Worm (Caenorhabditis elegans) whole organism, young adult: ENCODE results near the gene C28H8.3.
A peak's percentile ranks its signal among the peaks of the same experiment; 100 is the strongest.

Experiments used
- C17E4.6 ChIP-seq: fragments of 200-800 bp; sonication (Bioruptor generic); IDR thresholded peaks from 2 replicates; pipeline ENCODE4 v1.3.6; 2022; ENCODE audit warnings: missing genetic modification reagents, missing genetic modification characterization, missing compliant biosample characterization
- F33H1.4 ChIP-seq: fragments of 200-800 bp; sonication (Bioruptor generic); IDR thresholded peaks from 2 replicates; pipeline ENCODE4 v1.3.6; 2022; ENCODE audit warnings: missing genetic modification reagents, missing genetic modification characterization, missing compliant biosample characterization
- F37B4.10 ChIP-seq: fragments of 200-800 bp; sonication (Bioruptor generic); IDR thresholded peaks from 2 replicates; pipeline ENCODE4 v1.3.6; 2022; ENCODE audit warnings: missing genetic modification characterization, missing compliant biosample characterization
- F55B11.4 ChIP-seq: sonication (generic microtip); optimal IDR thresholded peaks from 2 replicates; lab custom pipeline; 2016; ENCODE audit warnings: missing compliant biosample characterization, missing genetic modification characterization, borderline replicate concordance; ENCODE audit not compliant: insufficient read depth
- F57C9.4 ChIP-seq: sonication (generic microtip); optimal IDR thresholded peaks from 2 replicates; lab custom pipeline; 2017; ENCODE audit warnings: mild to moderate bottlenecking, missing genetic modification characterization, missing compliant biosample characterization
- K12H6.12 ChIP-seq: fragments of 200-800 bp; sonication (Bioruptor generic); optimal IDR thresholded peaks from 2 replicates; lab custom pipeline; 2018; ENCODE audit warnings: mild to moderate bottlenecking, missing genetic modification characterization, missing compliant biosample characterization
- Y53G8AR.9 ChIP-seq: fragments of 200-800 bp; sonication (Bioruptor generic); conservative IDR thresholded peaks from 2 replicates; pipeline ENCODE4 v1.3.6; 2022; ENCODE audit warnings: missing genetic modification reagents, missing genetic modification characterization, missing compliant biosample characterization
- Y56A3A.18 ChIP-seq: fragments of 200-800 bp; sonication (Bioruptor generic); IDR thresholded peaks from 2 replicates; pipeline ENCODE4 v1.3.6; 2022; ENCODE audit warnings: missing genetic modification reagents, missing genetic modification characterization, missing compliant biosample characterization
- ama-1 ChIP-seq, 3 experiments: fragments of 150-350 bp in 1 of 3; sonication (generic microtip) in 2 of 3; optimal IDR thresholded peaks; 2 replicates each; lab custom pipeline; 2014 to 2018; ENCODE audit warnings: missing biosample characterization in 2 of 3, missing genetic modification characterization in 2 of 3, missing genetic modification reagents in 2 of 3
- aptf-2 ChIP-seq: fragments of 200-800 bp; sonication (Bioruptor generic); conservative IDR thresholded peaks from 2 replicates; pipeline ENCODE4 v1.3.6; 2022; ENCODE audit warnings: missing genetic modification reagents, missing genetic modification characterization, missing compliant biosample characterization
- aptf-3 ChIP-seq: fragments of 200-800 bp; sonication (Bioruptor generic); IDR thresholded peaks from 2 replicates; pipeline ENCODE4 v1.3.6; 2022; ENCODE audit warnings: missing genetic modification characterization, missing compliant biosample characterization
- attf-3 ChIP-seq: fragments of 200-800 bp; sonication (Bioruptor generic); conservative IDR thresholded peaks from 2 replicates; pipeline ENCODE4 v1.3.6; 2022; ENCODE audit warnings: missing genetic modification reagents, missing genetic modification characterization, missing compliant biosample characterization
- bed-2 ChIP-seq: fragments of 200-800 bp; sonication (Bioruptor generic); IDR thresholded peaks from 2 replicates; pipeline ENCODE4 v1.3.6; 2022; ENCODE audit warnings: missing genetic modification reagents, missing genetic modification characterization, missing compliant biosample characterization
- ccch-3 ChIP-seq: fragments of 200-800 bp; sonication (Bioruptor generic); optimal IDR thresholded peaks from 2 replicates; lab custom pipeline; 2018; ENCODE audit warnings: mild to moderate bottlenecking, missing genetic modification characterization, missing compliant biosample characterization
- cebp-1 ChIP-seq, 2 experiments: fragments of 200-800 bp in 1 of 2; sonication (Bioruptor generic) in 1 of 2; sonication (generic microtip) in 1 of 2; IDR thresholded peaks in 1 of 2; optimal IDR thresholded peaks in 1 of 2; 2 replicates each; pipeline versions ENCODE4 v1.3.6 to Lab custom; 2017 to 2022; ENCODE audit warnings: missing compliant biosample characterization in 2 of 2, missing genetic modification characterization in 2 of 2, mild to moderate bottlenecking in 1 of 2, missing genetic modification reagents in 1 of 2, moderate library complexity in 1 of 2
- ceh-27 ChIP-seq: fragments of 200-800 bp; sonication (Bioruptor generic); optimal IDR thresholded peaks from 2 replicates; lab custom pipeline; 2018; ENCODE audit warnings: mild to moderate bottlenecking, missing genetic modification characterization, moderate library complexity, missing compliant biosample characterization
- ceh-79 ChIP-seq: sonication (generic microtip); optimal IDR thresholded peaks from 2 replicates; lab custom pipeline; 2017; ENCODE audit warnings: mild to moderate bottlenecking, missing genetic modification characterization, missing compliant biosample characterization
- ceh-91 ChIP-seq: fragments of 200-800 bp; sonication (Bioruptor generic); IDR thresholded peaks from 2 replicates; pipeline ENCODE4 v1.3.6; 2022; ENCODE audit warnings: missing genetic modification reagents, missing genetic modification characterization, missing compliant biosample characterization
- dox-1 ChIP-seq: fragments of 200-800 bp; sonication (Bioruptor generic); IDR thresholded peaks from 2 replicates; pipeline ENCODE4 v1.3.6; 2022; ENCODE audit warnings: missing genetic modification reagents, missing genetic modification characterization, missing compliant biosample characterization
- efl-1 ChIP-seq: fragments of 150-350 bp; optimal IDR thresholded peaks from 2 replicates; lab custom pipeline; 2014; ENCODE audit warnings: missing biosample characterization, missing genetic modification reagents, missing genetic modification characterization
- egl-18 ChIP-seq: fragments of 200-800 bp; sonication (Bioruptor generic); IDR thresholded peaks from 2 replicates; pipeline ENCODE4 v1.3.6; 2022; ENCODE audit warnings: missing genetic modification reagents, missing genetic modification characterization, missing compliant biosample characterization
- egrh-3 ChIP-seq: fragments of 200-800 bp; sonication (Bioruptor generic); IDR thresholded peaks from 2 replicates; pipeline ENCODE4 v1.3.6; 2022; ENCODE audit warnings: missing genetic modification reagents, missing genetic modification characterization, missing compliant biosample characterization
- fkh-3 ChIP-seq: sonication (generic microtip); optimal IDR thresholded peaks from 2 replicates; lab custom pipeline; 2016; ENCODE audit warnings: mild to moderate bottlenecking, missing genetic modification characterization, missing compliant biosample characterization
- gei-17 ChIP-seq: fragments of 200-800 bp; sonication (Bioruptor generic); optimal IDR thresholded peaks from 2 replicates; lab custom pipeline; 2018; ENCODE audit warnings: mild to moderate bottlenecking, missing genetic modification characterization, missing compliant biosample characterization
- him-1 ChIP-seq: sonication (generic microtip); optimal IDR thresholded peaks from 2 replicates; lab custom pipeline; 2016; ENCODE audit warnings: missing genotype, missing genetic modification reagents, missing genetic modification characterization, missing compliant biosample characterization
- hmg-20 ChIP-seq: fragments of 200-800 bp; sonication (Bioruptor generic); IDR thresholded peaks from 2 replicates; pipeline ENCODE4 v1.3.6; 2022; ENCODE audit warnings: missing genetic modification reagents, missing genetic modification characterization, missing compliant biosample characterization
- lin-54 ChIP-seq: fragments of 200-800 bp; sonication (Bioruptor generic); optimal IDR thresholded peaks from 2 replicates; lab custom pipeline; 2018; ENCODE audit warnings: mild to moderate bottlenecking, missing genetic modification characterization, missing compliant biosample characterization
- lsl-1 ChIP-seq: fragments of 200-800 bp; sonication (Bioruptor generic); optimal IDR thresholded peaks from 2 replicates; lab custom pipeline; 2018; ENCODE audit warnings: mild to moderate bottlenecking, missing genetic modification characterization, moderate library complexity, missing compliant biosample characterization
- madf-10 ChIP-seq: sonication (generic microtip); optimal IDR thresholded peaks from 2 replicates; lab custom pipeline; 2016; ENCODE audit warnings: mild to moderate bottlenecking, missing genetic modification characterization, missing compliant biosample characterization
- madf-6 ChIP-seq: fragments of 200-800 bp; sonication (Bioruptor generic); IDR thresholded peaks from 2 replicates; pipeline ENCODE4 v1.3.6; 2022; ENCODE audit warnings: missing genetic modification reagents, missing genetic modification characterization, missing compliant biosample characterization
- mel-28 ChIP-seq: sonication (generic microtip); optimal IDR thresholded peaks from 2 replicates; lab custom pipeline; 2016; ENCODE audit warnings: borderline replicate concordance, mild to moderate bottlenecking, missing genetic modification characterization, missing compliant biosample characterization
- mes-4 ChIP-seq: sonication (generic microtip); optimal IDR thresholded peaks from 2 replicates; lab custom pipeline; 2016; ENCODE audit warnings: missing genotype, missing genetic modification characterization, missing compliant biosample characterization
- nfya-2 ChIP-seq: fragments of 200-800 bp; sonication (Bioruptor generic); IDR thresholded peaks from 2 replicates; pipeline ENCODE4 v1.3.6; 2022; ENCODE audit warnings: missing genetic modification reagents, missing genetic modification characterization, missing compliant biosample characterization
- nfyb-1 ChIP-seq: fragments of 200-800 bp; sonication (Bioruptor generic); IDR thresholded peaks from 2 replicates; pipeline ENCODE4 v1.3.6; 2022; ENCODE audit warnings: missing genetic modification reagents, missing genetic modification characterization, missing compliant biosample characterization
- nhr-120 ChIP-seq: fragments of 200-800 bp; sonication (Bioruptor generic); IDR thresholded peaks from 2 replicates; pipeline ENCODE4 v1.3.6; 2022; ENCODE audit warnings: missing genetic modification characterization, missing compliant biosample characterization
- nhr-179 ChIP-seq: sonication (generic microtip); optimal IDR thresholded peaks from 2 replicates; lab custom pipeline; 2016; ENCODE audit warnings: mild to moderate bottlenecking, missing genetic modification characterization, missing compliant biosample characterization
- nhr-80 ChIP-seq: sonication (generic microtip); optimal IDR thresholded peaks from 2 replicates; lab custom pipeline; 2016; ENCODE audit warnings: missing genetic modification characterization, missing compliant biosample characterization
- pbrm-1 ChIP-seq: fragments of 200-800 bp; sonication (Bioruptor generic); IDR thresholded peaks from 2 replicates; pipeline ENCODE4 v1.3.6; 2022; ENCODE audit warnings: missing genetic modification reagents, missing genetic modification characterization, missing compliant biosample characterization
- rec-8 ChIP-seq, 2 experiments: sonication (generic microtip); optimal IDR thresholded peaks; 2 replicates each; lab custom pipeline; 2016; ENCODE audit warnings: mild to moderate bottlenecking in 2 of 2, missing genetic modification characterization in 2 of 2, missing genetic modification reagents in 2 of 2, missing genotype in 2 of 2, missing biosample characterization in 1 of 2, missing compliant biosample characterization in 1 of 2, moderate library complexity in 1 of 2
- repo-1 ChIP-seq: sonication (generic microtip); optimal IDR thresholded peaks from 2 replicates; lab custom pipeline; 2017; ENCODE audit warnings: mild to moderate bottlenecking, missing genetic modification characterization, missing compliant biosample characterization
- rpc-1 ChIP-seq, 2 experiments: fragments of 150-350 bp in 1 of 2; sonication (generic microtip) in 1 of 2; optimal IDR thresholded peaks; 2 replicates each; lab custom pipeline; 2014 to 2018; ENCODE audit warnings: missing biosample characterization in 1 of 2, missing genetic modification characterization in 1 of 2, missing genetic modification reagents in 1 of 2, missing genotype in 1 of 2
- snpc-1.3 ChIP-seq: sonication (generic microtip); optimal IDR thresholded peaks from 2 replicates; lab custom pipeline; 2017; ENCODE audit warnings: missing genetic modification characterization, mild to moderate bottlenecking, missing compliant biosample characterization, antibody characterized with exemption, moderate library complexity, missing genotype, missing genetic modification reagents; ENCODE audit not compliant: insufficient read depth
- snpc-4 ChIP-seq, 5 experiments: fragments of 150-350 bp in 1 of 5; sonication (generic microtip) in 4 of 5; optimal IDR thresholded peaks; 2 replicates each; lab custom pipeline; 2014 to 2018; ENCODE audit warnings: missing genetic modification characterization in 5 of 5, missing biosample characterization in 3 of 5, antibody characterized with exemption in 2 of 5, mild to moderate bottlenecking in 2 of 5, missing compliant biosample characterization in 2 of 5, missing genotype in 2 of 5, moderate library complexity in 2 of 5, missing genetic modification reagents in 1 of 5
- tbx-9 ChIP-seq: sonication (generic microtip); optimal IDR thresholded peaks from 2 replicates; lab custom pipeline; 2016; ENCODE audit warnings: borderline replicate concordance, missing genetic modification characterization, inconsistent platforms, missing compliant biosample characterization
- unc-62 ChIP-seq: fragments of 150-350 bp; optimal IDR thresholded peaks from 2 replicates; lab custom pipeline; 2014; ENCODE audit warnings: missing biosample characterization, missing genetic modification reagents, missing genetic modification characterization
- zfh-2 ChIP-seq: fragments of 200-800 bp; sonication (Bioruptor generic); conservative IDR thresholded peaks from 2 replicates; pipeline ENCODE4 v1.3.6; 2022; ENCODE audit warnings: missing genetic modification reagents, missing genetic modification characterization, missing compliant biosample characterization

C28H8.3 gene

ce11 chrIII:5871760-5872159 is 36.7 kb upstream of the C28H8.3 start, which contains the start of the genes F01F1.11 and F01F1.3 (continued):
- TF ChIP-seq F33H1.4 (GFP tag; lab: Robert Waterston, UW) (peak; percentile 63), ceh-27 (GFP tag; lab: Kevin White, UChicago) (peak; percentile 72), lin-54 (GFP tag; lab: Kevin White, UChicago) (peak; percentile 94), snpc-1.3 (tag; lab: Kevin White, UChicago) (peak; percentile 28), F55B11.4 (tag; lab: Kevin White, UChicago) (no peak), Y53G8AR.9 (no peak), F37B4.10 (no peak), pbrm-1 (peak; percentile 57; the same call in 1 of the 2 replicates), mel-28 (tag; lab: Kevin White, UChicago) (no peak), ceh-91 (GFP tag; lab: Robert Waterston, UW) (peak; percentile 50; the same call in 1 of the 2 replicates), unc-62 (GFP tag; lab: Kevin White, UChicago) (no peak), rec-8 (tag; optimal IDR thresholded peaks at IDR 0.05; lab: Kevin White, UChicago) (peak; percentile 23 to 31), gei-17 (GFP tag; lab: Kevin White, UChicago) (no peak), madf-6 (GFP tag; lab: Robert Waterston, UW) (peak; percentile 80), snpc-4 (GFP tag; optimal IDR thresholded peaks at IDR 0.05; lab: Kevin White, UChicago) (no peak), snpc-4 (tag; optimal IDR thresholded peaks at IDR 0.05; lab: Kevin White, UChicago) (peak in 2 of 4 experiments; percentile 13 to 17), mes-4 (no peak), attf-3 (GFP tag; lab: Robert Waterston, UW) (peak; percentile 69), fkh-3 (tag; lab: Kevin White, UChicago) (no peak), aptf-2 (GFP tag; lab: Robert Waterston, UW) (0 out of 2 replicates have a peak, but pooled peaks have one; percentile 52), nfyb-1 (peak; percentile 64; the same call in 1 of the 2 replicates), ceh-79 (tag; lab: Kevin White, UChicago) (no peak), F57C9.4 (no peak), dox-1 (peak; percentile 64; the same call in 1 of the 2 replicates), K12H6.12 (tag; lab: Kevin White, UChicago) (no peak), him-1 (tag; lab: Kevin White, UChicago) (peak; percentile 31), egrh-3 (no peak), zfh-2 (GFP tag; lab: Robert Waterston, UW) (no peak), egl-18 (no peak), bed-2 (GFP tag; lab: Robert Waterston, UW) (peak; percentile 77; the same call in 1 of the 2 replicates), aptf-3 (GFP tag; lab: Robert Waterston, UW) (no peak), nhr-120 (GFP tag; lab: Robert Waterston, UW) (no peak), Y56A3A.18 (GFP tag; lab: Robert Waterston, UW) (no peak), nhr-80 (tag; lab: Kevin White, UChicago) (no peak), rpc-1 (optimal IDR thresholded peaks at IDR 0.05; lab: Kevin White, UChicago) (no peak), rpc-1 (tag; optimal IDR thresholded peaks at IDR 0.05; lab: Kevin White, UChicago) (no peak), ama-1 (optimal IDR thresholded peaks at IDR 0.05; lab: Kevin White, UChicago) (no peak), ama-1 (GFP tag; optimal IDR thresholded peaks at IDR 0.05; lab: Kevin White, UChicago) (no peak), ccch-3 (GFP tag; lab: Kevin White, UChicago) (peak; percentile 54), C17E4.6 (GFP tag; lab: Robert Waterston, UW) (0 out of 2 replicates have a peak, but pooled peaks have one; percentile 28), repo-1 (tag; lab: Kevin White, UChicago) (no peak), efl-1 (GFP tag; lab: Kevin White, UChicago) (peak; percentile 80), tbx-9 (tag; lab: Kevin White, UChicago) (no peak), nhr-179 (tag; lab: Kevin White, UChicago) (no peak), madf-10 (tag; lab: Kevin White, UChicago) (peak; percentile 40), lsl-1 (GFP tag; lab: Kevin White, UChicago) (peak; percentile 61), hmg-20 (GFP tag; lab: Robert Waterston, UW) (no peak), nfya-2 (GFP tag; lab: Robert Waterston, UW) (no peak), cebp-1 (GFP tag; IDR thresholded peaks at IDR 0.05; lab: Robert Waterston, UW) (no peak), cebp-1 (tag; optimal IDR thresholded peaks at IDR 0.05; lab: Kevin White, UChicago) (peak; percentile 37)
